Worm (Caenorhabditis elegans) whole organism, mixed stage, embryonic: ENCODE results near the gene F40G9.17.

Experiments used
- M03D4.4 ChIP-seq: sonication (generic microtip); optimal IDR thresholded peaks from 2 replicates; lab custom pipeline; 2017; ENCODE audit warnings: mild to moderate bottlenecking, missing genetic modification characterization, missing compliant biosample characterization
- bed-3 ChIP-seq: fragments of 200-800 bp; sonication (Bioruptor generic); optimal IDR thresholded peaks from 3 replicates; lab custom pipeline; 2018; ENCODE audit warnings: mild to moderate bottlenecking, missing genetic modification characterization, moderate library complexity, missing compliant biosample characterization
- ceh-43 ChIP-seq: fragments of 200-800 bp; sonication (Bioruptor generic); optimal IDR thresholded peaks from 2 replicates; lab custom pipeline; 2018; ENCODE audit warnings: mild to moderate bottlenecking, missing genetic modification characterization, moderate library complexity, missing compliant biosample characterization
- ceh-83 ChIP-seq: fragments of 200-800 bp; sonication (Bioruptor generic); optimal IDR thresholded peaks from 2 replicates; lab custom pipeline; 2018; ENCODE audit warnings: mild to moderate bottlenecking, missing genetic modification characterization, missing compliant biosample characterization
- ces-1 ChIP-seq: fragments of 150-350 bp; optimal IDR thresholded peaks from 2 replicates; lab custom pipeline; 2014; ENCODE audit warnings: missing biosample characterization, missing genetic modification reagents, missing genetic modification characterization
- cnd-1 ChIP-seq: fragments of 200-800 bp; sonication (Bioruptor generic); optimal IDR thresholded peaks from 2 replicates; lab custom pipeline; 2018; ENCODE audit warnings: mild to moderate bottlenecking, missing genetic modification characterization, missing compliant biosample characterization
- drap-1 ChIP-seq: fragments of 200-800 bp; sonication (Bioruptor generic); optimal IDR thresholded peaks from 3 replicates; lab custom pipeline; 2018; ENCODE audit warnings: mild to moderate bottlenecking, missing genetic modification characterization, missing compliant biosample characterization
- elt-3 ChIP-seq: fragments of 150-350 bp; optimal IDR thresholded peaks from 2 replicates; lab custom pipeline; 2014; ENCODE audit warnings: missing biosample characterization, missing genetic modification characterization
- flh-1 ChIP-seq: fragments of 200-800 bp; sonication (Bioruptor generic); optimal IDR thresholded peaks from 2 replicates; lab custom pipeline; 2018; ENCODE audit warnings: mild to moderate bottlenecking, missing genetic modification characterization, moderate library complexity, missing compliant biosample characterization
- ham-2 ChIP-seq: fragments of 200-800 bp; sonication (Bioruptor generic); optimal IDR thresholded peaks from 2 replicates; lab custom pipeline; 2018; ENCODE audit warnings: mild to moderate bottlenecking, missing genetic modification characterization, missing compliant biosample characterization
- hlh-1 ChIP-seq: fragments of 150-350 bp; optimal IDR thresholded peaks from 2 replicates; lab custom pipeline; 2014; ENCODE audit warnings: missing biosample characterization, missing genetic modification reagents, missing genetic modification characterization
- lin-32 ChIP-seq: fragments of 200-800 bp; sonication (Bioruptor generic); optimal IDR thresholded peaks from 2 replicates; lab custom pipeline; 2018; ENCODE audit warnings: mild to moderate bottlenecking, missing genetic modification characterization, missing compliant biosample characterization
- lsy-2 ChIP-seq: fragments of 150-350 bp; optimal IDR thresholded peaks from 2 replicates; lab custom pipeline; 2014; ENCODE audit warnings: missing biosample characterization, missing genetic modification characterization
- mab-5 ChIP-seq: fragments of 150-350 bp; optimal IDR thresholded peaks from 2 replicates; lab custom pipeline; 2014; ENCODE audit warnings: missing biosample characterization, missing genetic modification characterization
- mep-1 ChIP-seq: fragments of 150-350 bp; optimal IDR thresholded peaks from 2 replicates; lab custom pipeline; 2017; ENCODE audit warnings: missing biosample characterization, missing genetic modification reagents, missing genetic modification characterization, inconsistent platforms
- mls-2 ChIP-seq: sonication (generic microtip); optimal IDR thresholded peaks from 2 replicates; lab custom pipeline; 2016; ENCODE audit warnings: mild to moderate bottlenecking, missing genetic modification characterization, moderate library complexity, missing compliant biosample characterization
- nhr-12 ChIP-seq: fragments of 150-350 bp; optimal IDR thresholded peaks from 2 replicates; lab custom pipeline; 2014; ENCODE audit warnings: missing biosample characterization, missing genetic modification characterization
- nhr-2 ChIP-seq: fragments of 150-350 bp; optimal IDR thresholded peaks from 2 replicates; lab custom pipeline; 2014; ENCODE audit warnings: missing biosample characterization, missing genetic modification characterization
- nhr-237 ChIP-seq: fragments of 150-350 bp; optimal IDR thresholded peaks from 2 replicates; lab custom pipeline; 2014; ENCODE audit warnings: missing biosample characterization, missing genetic modification characterization
- nhr-28 ChIP-seq: fragments of 150-350 bp; optimal IDR thresholded peaks from 2 replicates; lab custom pipeline; 2014; ENCODE audit warnings: missing biosample characterization, missing genetic modification characterization
- nhr-76 ChIP-seq: sonication (generic microtip); optimal IDR thresholded peaks from 2 replicates; lab custom pipeline; 2017; ENCODE audit warnings: missing biosample characterization, missing genetic modification characterization
- pha-4 ChIP-seq: fragments of 150-350 bp; optimal IDR thresholded peaks from 2 replicates; lab custom pipeline; 2018; ENCODE audit warnings: missing biosample characterization, missing genetic modification reagents, missing genetic modification characterization
- snpc-4 ChIP-seq: fragments of 150-350 bp; optimal IDR thresholded peaks from 2 replicates; lab custom pipeline; 2014; ENCODE audit warnings: missing biosample characterization, missing genetic modification characterization
- sptf-1 ChIP-seq: sonication (generic microtip); optimal IDR thresholded peaks from 2 replicates; lab custom pipeline; 2017; ENCODE audit warnings: mild to moderate bottlenecking, missing genetic modification characterization, moderate library complexity, missing compliant biosample characterization
- tbx-8 ChIP-seq: fragments of 200-800 bp; sonication (Bioruptor generic); optimal IDR thresholded peaks from 2 replicates; lab custom pipeline; 2018; ENCODE audit warnings: mild to moderate bottlenecking, missing genetic modification characterization, moderate library complexity, missing compliant biosample characterization
- unc-120 ChIP-seq: sonication (generic microtip); optimal IDR thresholded peaks from 2 replicates; lab custom pipeline; 2017; ENCODE audit warnings: missing genetic modification characterization, missing compliant biosample characterization; ENCODE audit not compliant: poor library complexity, severe bottlenecking
- unc-39 ChIP-seq: fragments of 150-350 bp; optimal IDR thresholded peaks from 2 replicates; lab custom pipeline; 2014; ENCODE audit warnings: missing biosample characterization, missing genetic modification characterization
- unc-62 ChIP-seq: fragments of 150-350 bp; optimal IDR thresholded peaks from 2 replicates; lab custom pipeline; 2014; ENCODE audit warnings: missing biosample characterization, missing genetic modification reagents, missing genetic modification characterization
- zip-8 ChIP-seq: fragments of 150-350 bp; optimal IDR thresholded peaks from 2 replicates; lab custom pipeline; 2014; ENCODE audit warnings: missing biosample characterization, missing genetic modification characterization
- ztf-11 ChIP-seq: fragments of 150-350 bp; optimal IDR thresholded peaks from 2 replicates; lab custom pipeline; 2014; ENCODE audit warnings: missing biosample characterization, missing genetic modification characterization

The F40G9.17 gene

ce11 chrIII:173501-173900, 20.8 kb upstream of the F40G9.17 start, which contains the start of gene F40G9.19:
Gene F40G9.19 (plus strand): TSS chrIII:173801.
- TF ChIP-seq nhr-237 (tag; lab: Kevin White, UChicago) (no peak), M03D4.4 (no peak), mab-5 (tag; lab: Kevin White, UChicago) (no peak), ceh-43 (GFP tag; lab: Kevin White, UChicago) (no peak), zip-8 (tag; lab: Kevin White, UChicago) (no peak), pha-4 (no peak), sptf-1 (tag; lab: Kevin White, UChicago) (no peak), elt-3 (tag; lab: Kevin White, UChicago) (no peak), nhr-28 (no peak), ceh-83 (GFP tag; lab: Kevin White, UChicago) (no peak), lsy-2 (tag; lab: Kevin White, UChicago) (no peak)

ce11 chrIII:175733-176132, 18.5 kb upstream of the F40G9.17 start, which contains the start of gene clec-148:
Gene clec-148 (minus strand): TSS chrIII:175833.
- no peak for TF ChIP-seq ham-2 (GFP tag; lab: Kevin White, UChicago)
- TF ChIP-seq, all 35 proteins: peak for 0

- TF ChIP-seq ztf-11 (tag; lab: Kevin White, UChicago) (no peak), unc-120 (tag; lab: Kevin White, UChicago) (no peak), ham-2 (GFP tag; lab: Kevin White, UChicago) (no peak), lsy-2 (tag; lab: Kevin White, UChicago) (no peak), sptf-1 (tag; lab: Kevin White, UChicago) (no peak), unc-62 (GFP tag; lab: Kevin White, UChicago) (no peak), nhr-76 (no peak), ces-1 (GFP tag; lab: Kevin White, UChicago) (no peak), ceh-83 (GFP tag; lab: Kevin White, UChicago) (no peak), zip-8 (tag; lab: Kevin White, UChicago) (no peak), nhr-2 (no peak)
Measured at ce11 chrIII:177715-178114, 16.5 kb upstream of the F40G9.17 start, which contains the start of gene F40G9.14. Gene F40G9.14 (minus strand): TSS chrIII:177815.

- TF ChIP-seq mep-1 (tag; lab: Kevin White, UChicago) (no peak), tbx-8 (GFP tag; lab: Kevin White, UChicago) (peak; percentile 23)
- TF ChIP-seq, all 35 proteins: peak for 1
Measured at ce11 chrIII:178126-178525, 16.1 kb upstream of the F40G9.17 start.

ce11 chrIII:179123-179592, 15.1 kb upstream of the F40G9.17 start, which contains the start of gene F40G9.6:
Gene F40G9.6 (plus strand): TSS chrIII:179542.
- TF ChIP-seq zip-8 (tag; lab: Kevin White, UChicago) (peak; percentile 67), cnd-1 (tag; lab: Kevin White, UChicago) (peak; percentile 60), mls-2 (peak; percentile 38), nhr-2 (peak; percentile 32), nhr-28 (no peak)

ce11 chrIII:180963-181362, 13.3 kb upstream of the F40G9.17 start, which contains the start of gene F40G9.5:
Gene F40G9.5 (plus strand): TSS chrIII:181263.
- no peak for TF ChIP-seq mls-2
- TF ChIP-seq nhr-76, result no peak
- TF ChIP-seq hlh-1, result no peak
- TF ChIP-seq ceh-43 (GFP tag; lab: Kevin White, UChicago), result no peak
- no peak for TF ChIP-seq nhr-2
- TF ChIP-seq cnd-1 (tag; lab: Kevin White, UChicago), result no peak
- no peak for TF ChIP-seq drap-1 (GFP tag; lab: Kevin White, UChicago)
- no peak for TF ChIP-seq tbx-8 (GFP tag; lab: Kevin White, UChicago)
- no peak for TF ChIP-seq lin-32 (GFP tag; lab: Kevin White, UChicago)
- no peak for TF ChIP-seq bed-3 (GFP tag; lab: Kevin White, UChicago)
- TF ChIP-seq zip-8 (tag; lab: Kevin White, UChicago), result no peak
- TF ChIP-seq unc-39 (tag; lab: Kevin White, UChicago), result no peak
- TF ChIP-seq nhr-12 (tag; lab: Kevin White, UChicago), result no peak
- no peak for TF ChIP-seq flh-1 (GFP tag; lab: Kevin White, UChicago)
- TF ChIP-seq elt-3 (tag; lab: Kevin White, UChicago), result no peak
- no peak for TF ChIP-seq mab-5 (tag; lab: Kevin White, UChicago)
- TF ChIP-seq ham-2 (GFP tag; lab: Kevin White, UChicago), result no peak
- no peak for TF ChIP-seq ceh-83 (GFP tag; lab: Kevin White, UChicago)
- TF ChIP-seq sptf-1 (tag; lab: Kevin White, UChicago), result no peak
- no peak for TF ChIP-seq snpc-4 (tag; lab: Kevin White, UChicago)
